Fruit fly (Drosophila melanogaster) whole organism, prepupa: ENCODE measurements around the gene alrm.

Source experiments
- CG11294 ChIP-seq: fragments of 200-800 bp; sonication (Bioruptor generic); IDR thresholded peaks from 2 replicates; pipeline ENCODE4 v1.3.6; 2022; ENCODE audit warnings: missing biosample characterization, missing genetic modification characterization
- CG6792 ChIP-seq: fragments of 200-800 bp; sonication (Bioruptor generic); optimal IDR thresholded peaks from 3 replicates; lab custom pipeline; 2016; ENCODE audit warnings: missing biosample characterization, missing genetic modification characterization
- CG7368 ChIP-seq: fragments of 200-800 bp; sonication (Bioruptor generic); optimal IDR thresholded peaks from 3 replicates; lab custom pipeline; 2016; ENCODE audit warnings: missing biosample characterization, missing genetic modification characterization
- CG8119 ChIP-seq: fragments of 200-800 bp; sonication (Bioruptor generic); IDR thresholded peaks from 3 replicates; pipeline ENCODE4 v1.3.6; 2022; ENCODE audit warnings: missing biosample characterization, missing genetic modification characterization
- Eip75B ChIP-seq: fragments of 200-800 bp; sonication (Bioruptor generic); optimal IDR thresholded peaks from 3 replicates; lab custom pipeline; 2016; ENCODE audit warnings: missing biosample characterization, missing genetic modification characterization
- Gug ChIP-seq: fragments of 200-800 bp; sonication (Bioruptor generic); IDR thresholded peaks from 2 replicates; pipeline ENCODE4 v1.3.6; 2022; ENCODE audit warnings: missing biosample characterization, missing genetic modification characterization
- Sox14 ChIP-seq: fragments of 200-800 bp; sonication (Bioruptor generic); optimal IDR thresholded peaks from 3 replicates; lab custom pipeline; 2016; ENCODE audit warnings: missing biosample characterization, missing genetic modification characterization
- dac ChIP-seq: fragments of 200-800 bp; sonication (Bioruptor generic); optimal IDR thresholded peaks from 2 replicates; lab custom pipeline; 2017; ENCODE audit warnings: missing biosample characterization, mild to moderate bottlenecking, missing genetic modification characterization
- fkh ChIP-seq: fragments of 200-800 bp; sonication (Bioruptor generic); optimal IDR thresholded peaks from 3 replicates; lab custom pipeline; 2017; ENCODE audit warnings: missing biosample characterization, mild to moderate bottlenecking, missing genetic modification characterization, moderate library complexity
- spab ChIP-seq: fragments of 200-800 bp; sonication (Bioruptor generic); optimal IDR thresholded peaks from 2 replicates; lab custom pipeline; 2017; ENCODE audit warnings: missing biosample characterization, mild to moderate bottlenecking, missing genetic modification characterization, missing genetic modification reagents

DNA sequence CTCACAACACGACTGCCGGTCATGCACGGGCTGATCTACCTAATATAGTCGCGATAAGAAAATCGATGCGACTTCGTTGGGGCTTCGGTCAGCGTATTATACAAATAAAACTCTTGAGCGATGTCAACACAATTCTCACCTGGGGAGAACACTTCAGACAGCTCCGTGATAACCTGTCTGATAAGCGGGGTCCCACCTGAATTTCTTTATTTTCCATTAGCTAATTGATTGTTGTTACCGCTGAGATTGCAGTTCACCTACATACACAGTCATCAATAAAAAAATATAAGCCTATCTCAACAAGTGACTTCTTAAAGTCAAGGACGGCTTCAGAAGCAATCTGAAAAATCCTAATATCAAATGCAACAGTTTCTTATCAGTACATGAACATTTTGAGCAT, 35.7 kb downstream of the alrm start, which contains the start of gene tobi:
- TF ChIP-seq Eip75B (no peak), fkh (GFP tag; lab: Kevin White, UChicago) (no peak), dac (GFP tag; lab: Kevin White, UChicago) (no peak), CG11294 (GFP tag; lab: Robert Waterston, UW) (no peak), CG6792 (GFP tag; lab: Kevin White, UChicago) (no peak), Gug (GFP tag; lab: Robert Waterston, UW) (no peak), Sox14 (GFP tag; lab: Kevin White, UChicago) (no peak), spab (GFP tag; lab: Kevin White, UChicago) (no peak), CG8119 (GFP tag; lab: Robert Waterston, UW) (no peak), CG7368 (no peak)
